Worm (Caenorhabditis elegans): ENCODE data around the gene C36H8.1.

The C36H8.1 gene

DNA sequence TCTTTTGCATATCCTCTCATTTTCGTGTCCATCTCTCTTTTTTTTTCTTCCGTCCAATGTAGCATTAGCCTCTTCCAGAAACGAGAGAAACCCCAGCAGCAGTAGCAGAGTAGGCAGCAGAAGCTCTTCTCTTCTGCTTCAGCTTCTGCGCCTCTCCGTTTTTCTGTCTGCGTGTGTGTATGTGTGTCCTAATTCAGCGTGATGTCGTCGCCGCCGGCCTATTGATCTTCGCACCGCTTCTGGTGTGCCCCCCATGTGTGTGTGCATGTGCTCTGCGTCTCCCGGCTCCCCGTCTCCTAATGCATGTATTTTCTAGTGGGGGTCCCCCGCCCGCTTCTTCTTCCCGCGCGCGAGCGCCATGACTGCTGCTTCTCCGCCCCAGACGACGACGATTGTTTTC, 26.8 kb upstream of the C36H8.1 start (continued):
- peak; percentile 58 for TF ChIP-seq Y55F3AM.14 (GFP tag; optimal IDR thresholded peaks at IDR 0.05)
- TF ChIP-seq mdl-1 (tag; optimal IDR thresholded peaks at IDR 0.05) = peak; percentile 50 to 80
- TF ChIP-seq sem-4 (tag; optimal IDR thresholded peaks at IDR 0.05) = no peak

DNA sequence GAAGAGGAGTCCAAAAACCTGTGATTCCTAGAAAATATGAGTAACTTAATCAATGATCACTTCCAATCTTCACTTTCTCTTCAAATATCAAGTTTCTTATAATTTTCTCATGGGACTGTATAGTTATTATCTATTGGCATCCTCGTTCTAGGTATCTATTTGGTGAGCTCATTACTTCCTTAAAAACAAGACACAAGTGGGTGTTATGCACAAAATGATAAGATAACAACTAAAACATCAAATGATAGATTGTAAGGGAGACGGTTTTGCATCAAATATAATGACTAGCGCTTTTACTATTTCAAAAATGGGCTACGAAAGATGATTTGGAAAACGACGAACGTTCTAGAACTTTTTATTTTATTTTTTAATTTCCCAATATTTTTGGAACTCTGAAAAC, 20.5 kb upstream of the C36H8.1 start, which contains the start of gene ZK897.10:
ZK897.10 (plus strand) TSS at position 285 of the 400 bp plus-strand sequence.
- TF ChIP-seq nhr-23 (tag; optimal IDR thresholded peaks at IDR 0.05) (no peak), fos-1 (tag; optimal IDR thresholded peaks at IDR 0.05) (peak; percentile 34)

DNA sequence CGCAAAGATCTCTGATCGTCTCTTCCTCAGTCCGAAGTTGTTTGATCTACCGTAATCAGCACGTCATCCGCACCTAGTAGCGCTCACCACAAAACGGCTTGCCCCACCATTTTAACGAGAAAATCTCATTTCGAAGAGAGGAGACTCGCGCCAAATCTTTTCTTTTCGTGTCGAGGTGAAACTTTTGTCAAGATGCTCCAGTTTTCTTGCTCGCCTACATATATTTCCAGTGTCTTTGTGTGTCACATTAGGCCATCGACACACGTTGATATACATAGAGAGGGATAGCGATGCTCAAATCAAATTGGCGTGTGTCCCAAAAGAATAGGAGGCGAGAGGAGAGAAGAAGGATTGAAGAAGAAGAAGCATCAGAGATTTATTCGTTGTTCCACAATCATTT, 18.2 kb upstream of the C36H8.1 start:
- TF ChIP-seq Y55F3AM.14 (GFP tag; optimal IDR thresholded peaks at IDR 0.05) (no peak), mab-5 (tag; optimal IDR thresholded peaks at IDR 0.05) (no peak), unc-62 (GFP tag; optimal IDR thresholded peaks at IDR 0.05) (no peak), ama-1 (optimal IDR thresholded peaks at IDR 0.05) (no peak), elt-1 (tag; optimal IDR thresholded peaks at IDR 0.05) (no peak), nhr-11 (tag; optimal IDR thresholded peaks at IDR 0.05) (no peak), F13H6.1 (tag; optimal IDR thresholded peaks at IDR 0.05) (no peak), fos-1 (tag; optimal IDR thresholded peaks at IDR 0.05) (no peak), ceh-16 (tag; optimal IDR thresholded peaks at IDR 0.05) (no peak), nhr-25 (tag; optimal IDR thresholded peaks at IDR 0.05) (no peak), sma-9 (GFP tag; optimal IDR thresholded peaks at IDR 0.05) (no peak), sma-9 (tag; optimal IDR thresholded peaks at IDR 0.05) (no peak), nhr-129 (tag; optimal IDR thresholded peaks at IDR 0.05) (no peak), aly-2 (tag; optimal IDR thresholded peaks at IDR 0.05) (no peak), dmd-4 (tag; optimal IDR thresholded peaks at IDR 0.05) (no peak), lin-11 (tag; optimal IDR thresholded peaks at IDR 0.05) (no peak), zag-1 (tag; optimal IDR thresholded peaks at IDR 0.05) (no peak)

DNA sequence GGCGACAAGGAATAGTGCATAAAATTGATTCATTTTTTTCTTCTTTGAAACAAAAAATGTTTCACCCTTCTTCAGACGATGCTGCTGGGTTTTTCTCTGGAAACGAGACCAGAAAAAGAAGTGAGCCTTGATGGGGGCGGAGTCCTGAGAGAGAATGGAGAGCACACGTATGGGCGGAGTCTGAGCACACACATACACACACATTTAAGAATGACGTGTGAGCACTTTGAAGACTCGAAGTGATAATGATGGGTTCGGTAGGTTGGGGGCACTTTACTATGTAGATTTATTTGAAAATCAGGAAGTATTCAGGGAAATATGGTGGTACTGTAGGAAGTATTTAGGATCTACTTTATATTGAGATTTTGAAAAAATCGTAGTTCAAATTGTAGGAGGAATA, 12.9 kb upstream of the C36H8.1 start, which contains the start of gene flp-9:
flp-9 (minus strand) TSS at position 101 of the 400 bp plus-strand sequence.
- TF ChIP-seq skn-1 (tag; optimal IDR thresholded peaks at IDR 0.05) (no peak), zag-1 (tag; optimal IDR thresholded peaks at IDR 0.05) (no peak), aly-2 (tag; optimal IDR thresholded peaks at IDR 0.05) (no peak)

DNA sequence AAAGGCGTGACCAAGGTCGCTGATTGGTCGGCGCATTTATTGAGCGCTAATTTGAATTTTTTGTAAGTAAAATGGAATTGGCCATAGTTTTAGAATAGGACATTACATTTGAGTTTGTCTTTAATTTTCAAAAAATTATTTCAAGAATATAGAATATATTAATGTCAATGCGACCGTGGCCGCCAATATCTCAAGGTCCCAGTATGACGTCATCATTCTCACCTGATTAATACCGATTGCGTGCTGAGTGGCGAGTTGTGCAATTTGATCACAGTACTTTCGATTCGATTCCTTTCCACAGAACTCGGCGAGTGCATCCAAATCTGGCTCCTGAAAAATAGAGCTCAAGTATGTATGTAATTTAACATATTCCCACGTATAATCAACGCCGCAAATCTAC, 11.0 kb upstream of the C36H8.1 start:
- TF ChIP-seq nhr-23 (tag; optimal IDR thresholded peaks at IDR 0.05) (no peak), aly-2 (tag; optimal IDR thresholded peaks at IDR 0.05) (no peak), egl-27 (tag; optimal IDR thresholded peaks at IDR 0.05) (no peak), gmeb-1 (tag; optimal IDR thresholded peaks at IDR 0.05) (no peak), ztf-11 (tag; optimal IDR thresholded peaks at IDR 0.05) (no peak), nhr-25 (tag; optimal IDR thresholded peaks at IDR 0.05) (no peak), unc-39 (tag; optimal IDR thresholded peaks at IDR 0.05) (no peak), nhr-10 (tag; optimal IDR thresholded peaks at IDR 0.05) (no peak), nhr-129 (tag; optimal IDR thresholded peaks at IDR 0.05) (no peak)

DNA sequence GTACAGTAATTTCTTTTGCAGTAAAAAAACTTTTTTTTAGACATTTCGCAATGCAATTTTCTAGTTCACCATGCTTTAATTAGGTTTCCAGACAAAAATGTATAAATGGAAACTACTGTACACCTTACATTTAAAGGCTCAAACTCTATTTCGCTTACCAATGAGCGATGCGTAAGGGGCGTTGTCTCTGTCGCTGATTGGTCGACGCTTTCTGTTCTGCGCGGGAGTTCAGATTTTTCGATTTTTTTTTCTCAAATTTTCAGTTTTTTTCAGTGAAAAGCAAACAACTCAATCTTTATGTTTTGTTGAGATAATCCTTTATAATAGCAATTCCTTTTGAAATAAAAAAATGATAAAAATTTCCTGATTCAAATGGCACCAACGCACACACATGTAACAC, 9.6 kb upstream of the C36H8.1 start:
- no peak for TF ChIP-seq elt-3 (tag; optimal IDR thresholded peaks at IDR 0.05)
- TF ChIP-seq sma-3 (GFP tag; optimal IDR thresholded peaks at IDR 0.05) = no peak
- TF ChIP-seq nhr-23 (tag; optimal IDR thresholded peaks at IDR 0.05) = no peak
- no peak for TF ChIP-seq nhr-11 (tag; optimal IDR thresholded peaks at IDR 0.05)
- TF ChIP-seq mab-5 (tag; optimal IDR thresholded peaks at IDR 0.05) = no peak
- no peak for TF ChIP-seq lin-13 (GFP tag; optimal IDR thresholded peaks at IDR 0.05)
- TF ChIP-seq ceh-82 (tag; optimal IDR thresholded peaks at IDR 0.05) = no peak
- no peak for TF ChIP-seq nhr-6 (tag; optimal IDR thresholded peaks at IDR 0.05)
- TF ChIP-seq lin-39 (tag; optimal IDR thresholded peaks at IDR 0.05) = no peak
- TF ChIP-seq fos-1 (tag; optimal IDR thresholded peaks at IDR 0.05) = no peak
- TF ChIP-seq peb-1 (tag; optimal IDR thresholded peaks at IDR 0.05) = no peak
- TF ChIP-seq unc-55 (GFP tag; optimal IDR thresholded peaks at IDR 0.05) = no peak
- TF ChIP-seq ztf-11 (tag; optimal IDR thresholded peaks at IDR 0.05) = no peak
- TF ChIP-seq ceh-16 (tag; optimal IDR thresholded peaks at IDR 0.05) = no peak
- no peak for TF ChIP-seq nhr-21 (tag; optimal IDR thresholded peaks at IDR 0.05)
- TF ChIP-seq C34F6.9 (tag; optimal IDR thresholded peaks at IDR 0.05) = no peak
- no peak for TF ChIP-seq blmp-1 (tag; optimal IDR thresholded peaks at IDR 0.05; ENCODE audit: insufficient read depth)
- TF ChIP-seq elt-1 (tag; optimal IDR thresholded peaks at IDR 0.05) = no peak
- TF ChIP-seq ama-1 (optimal IDR thresholded peaks at IDR 0.05) = no peak
